Worm (Caenorhabditis elegans) whole organism, L3 larva: ENCODE measurements around the gene cki-2.

Experiments used
- R02D3.7 ChIP-seq: fragments of 150-350 bp; optimal IDR thresholded peaks from 2 replicates; lab custom pipeline; 2014; ENCODE audit warnings: missing biosample characterization, missing genetic modification characterization
- ZK546.5 ChIP-seq: sonication (generic microtip); optimal IDR thresholded peaks from 2 replicates; lab custom pipeline; 2017; ENCODE audit warnings: missing biosample characterization, missing genetic modification characterization
- aly-2 ChIP-seq: fragments of 150-350 bp; optimal IDR thresholded peaks from 2 replicates; lab custom pipeline; 2014; ENCODE audit warnings: missing biosample characterization, missing genetic modification characterization
- ama-1 ChIP-seq: fragments of 150-350 bp; optimal IDR thresholded peaks from 2 replicates; lab custom pipeline; 2018
- ceh-16 ChIP-seq: sonication (generic microtip); optimal IDR thresholded peaks from 2 replicates; lab custom pipeline; 2017; ENCODE audit warnings: missing biosample characterization, missing genetic modification characterization
- ceh-28 ChIP-seq: fragments of 150-350 bp; optimal IDR thresholded peaks from 2 replicates; lab custom pipeline; 2014; ENCODE audit warnings: missing biosample characterization, missing genetic modification reagents, missing genetic modification characterization
- ceh-82 ChIP-seq: fragments of 150-350 bp; optimal IDR thresholded peaks from 2 replicates; lab custom pipeline; 2014; ENCODE audit warnings: missing biosample characterization, missing genetic modification characterization
- daf-12 ChIP-seq: fragments of 150-350 bp; optimal IDR thresholded peaks from 2 replicates; lab custom pipeline; 2014; ENCODE audit warnings: missing biosample characterization, missing genetic modification reagents, missing genetic modification characterization
- egl-5 ChIP-seq: fragments of 150-350 bp; optimal IDR thresholded peaks from 2 replicates; lab custom pipeline; 2017; ENCODE audit warnings: missing biosample characterization, missing genetic modification reagents, missing genetic modification characterization, inconsistent platforms
- elt-1 ChIP-seq: fragments of 150-350 bp; optimal IDR thresholded peaks from 2 replicates; lab custom pipeline; 2014; ENCODE audit warnings: missing biosample characterization, missing genetic modification characterization
- elt-3 ChIP-seq, 3 experiments: fragments of 150-350 bp in 1 of 3; sonication (generic microtip) in 2 of 3; optimal IDR thresholded peaks; 2 replicates in 2 of 3; 4 replicates in 1 of 3; lab custom pipeline; 2014 to 2017; ENCODE audit warnings: missing biosample characterization in 3 of 3, missing genetic modification characterization in 3 of 3
- eor-1 ChIP-seq, 2 experiments: fragments of 150-350 bp; optimal IDR thresholded peaks; 2 replicates each; lab custom pipeline; 2014 to 2018; ENCODE audit warnings: missing biosample characterization in 2 of 2, missing genetic modification characterization in 2 of 2
- fkh-2 ChIP-seq: fragments of 150-350 bp; optimal IDR thresholded peaks from 2 replicates; lab custom pipeline; 2014; ENCODE audit warnings: missing biosample characterization, missing genetic modification reagents, missing genetic modification characterization
- fos-1 ChIP-seq: fragments of 150-350 bp; optimal IDR thresholded peaks from 2 replicates; lab custom pipeline; 2014; ENCODE audit warnings: missing biosample characterization, missing genetic modification characterization
- jun-1 ChIP-seq: fragments of 150-350 bp; optimal IDR thresholded peaks from 2 replicates; lab custom pipeline; 2014; ENCODE audit warnings: missing biosample characterization, missing genetic modification reagents, missing genetic modification characterization
- lin-39 ChIP-seq: fragments of 150-350 bp; optimal IDR thresholded peaks from 2 replicates; lab custom pipeline; 2018; ENCODE audit warnings: missing biosample characterization, missing genetic modification reagents, missing genetic modification characterization
- lsy-12 ChIP-seq: sonication (generic microtip); optimal IDR thresholded peaks from 2 replicates; lab custom pipeline; 2016; ENCODE audit warnings: mild to moderate bottlenecking, missing genetic modification characterization, missing compliant biosample characterization
- mdl-1 ChIP-seq: fragments of 150-350 bp; optimal IDR thresholded peaks from 2 replicates; lab custom pipeline; 2014; ENCODE audit warnings: missing biosample characterization, missing genetic modification characterization
- mml-1 ChIP-seq: fragments of 150-350 bp; sonication (generic microtip); optimal IDR thresholded peaks from 3 replicates; lab custom pipeline; 2014; ENCODE audit warnings: missing biosample characterization, missing genetic modification characterization
- nfya-1 ChIP-seq: sonication (generic microtip); optimal IDR thresholded peaks from 2 replicates; lab custom pipeline; 2017; ENCODE audit warnings: missing genetic modification characterization, mild to moderate bottlenecking, missing compliant biosample characterization, antibody characterized with exemption, moderate library complexity; ENCODE audit not compliant: insufficient read depth
- nhr-12 ChIP-seq: fragments of 150-350 bp; optimal IDR thresholded peaks from 2 replicates; lab custom pipeline; 2014; ENCODE audit warnings: missing biosample characterization, missing genetic modification characterization
- nhr-23 ChIP-seq: fragments of 150-350 bp; optimal IDR thresholded peaks from 2 replicates; lab custom pipeline; 2014; ENCODE audit warnings: missing biosample characterization, missing genetic modification reagents, missing genetic modification characterization
- nhr-237 ChIP-seq: fragments of 150-350 bp; optimal IDR thresholded peaks from 2 replicates; lab custom pipeline; 2014; ENCODE audit warnings: missing biosample characterization, missing genetic modification characterization
- nhr-25 ChIP-seq: sonication (generic microtip); optimal IDR thresholded peaks from 2 replicates; lab custom pipeline; 2017; ENCODE audit warnings: missing biosample characterization, missing genetic modification characterization
- nhr-28 ChIP-seq: fragments of 150-350 bp; optimal IDR thresholded peaks from 2 replicates; lab custom pipeline; 2014; ENCODE audit warnings: missing biosample characterization, missing genetic modification characterization
- nhr-43 ChIP-seq: sonication (generic microtip); optimal IDR thresholded peaks from 2 replicates; lab custom pipeline; 2016; ENCODE audit warnings: mild to moderate bottlenecking, missing genetic modification characterization, missing compliant biosample characterization; ENCODE audit not compliant: poor library complexity, severe bottlenecking
- nhr-67 ChIP-seq: fragments of 150-350 bp; optimal IDR thresholded peaks from 2 replicates; lab custom pipeline; 2014; ENCODE audit warnings: missing biosample characterization, missing genetic modification characterization
- pha-4 ChIP-seq: fragments of 150-350 bp; optimal IDR thresholded peaks from 2 replicates; lab custom pipeline; 2014; ENCODE audit warnings: missing biosample characterization, missing genetic modification reagents, missing genetic modification characterization
- pqm-1 ChIP-seq: fragments of 150-350 bp; optimal IDR thresholded peaks from 2 replicates; lab custom pipeline; 2017; ENCODE audit warnings: missing biosample characterization, missing genetic modification characterization, inconsistent platforms
- sea-2 ChIP-seq: fragments of 150-350 bp; sonication (generic microtip); optimal IDR thresholded peaks from 4 replicates; lab custom pipeline; 2014; ENCODE audit warnings: missing biosample characterization, missing genetic modification reagents, missing genetic modification characterization
- skn-1 ChIP-seq: fragments of 150-350 bp; optimal IDR thresholded peaks from 2 replicates; lab custom pipeline; 2014; ENCODE audit warnings: missing biosample characterization, missing genetic modification characterization
- snpc-4 ChIP-seq: fragments of 150-350 bp; optimal IDR thresholded peaks from 2 replicates; lab custom pipeline; 2014; ENCODE audit warnings: missing biosample characterization, missing genetic modification characterization
- tbx-2 ChIP-seq: sonication (generic microtip); optimal IDR thresholded peaks from 2 replicates; lab custom pipeline; 2016; ENCODE audit warnings: mild to moderate bottlenecking, missing genetic modification characterization, missing compliant biosample characterization
- unc-62 ChIP-seq: fragments of 150-350 bp; sonication (generic microtip); optimal IDR thresholded peaks from 4 replicates; lab custom pipeline; 2014; ENCODE audit warnings: missing biosample characterization, missing genetic modification reagents, missing genetic modification characterization
- zag-1 ChIP-seq: fragments of 150-350 bp; optimal IDR thresholded peaks from 2 replicates; lab custom pipeline; 2014; ENCODE audit warnings: missing biosample characterization, missing genetic modification characterization
- ztf-11 ChIP-seq: fragments of 150-350 bp; optimal IDR thresholded peaks from 2 replicates; lab custom pipeline; 2014; ENCODE audit warnings: missing biosample characterization, missing genetic modification characterization

The cki-2 gene

ce11 chrII:7838661-7839060 lies 22.4 kb downstream of the cki-2 start (continued):
- TF ChIP-seq tbx-2 (tag; lab: Kevin White, UChicago) (no peak), jun-1 (tag; lab: Kevin White, UChicago) (no peak), R02D3.7 (tag; lab: Kevin White, UChicago) (no peak)
- TF ChIP-seq, all 47 proteins: peak for 5

ce11 chrII:7839703-7840102 lies 23.4 kb downstream of the cki-2 start:
- TF ChIP-seq nfya-1 (peak; percentile 1), unc-62 (no peak), nhr-23 (tag; lab: Kevin White, UChicago) (peak; percentile 25)

- TF ChIP-seq nhr-28 (tag; lab: Kevin White, UChicago) (no peak), nhr-12 (tag; lab: Kevin White, UChicago) (no peak), snpc-4 (tag; lab: Kevin White, UChicago) (no peak), ceh-82 (tag; lab: Kevin White, UChicago) (no peak), nhr-43 (tag; lab: Kevin White, UChicago) (no peak), pqm-1 (tag; lab: Kevin White, UChicago) (no peak), zag-1 (tag; lab: Kevin White, UChicago) (no peak), egl-5 (tag; lab: Kevin White, UChicago) (no peak), mdl-1 (tag; lab: Kevin White, UChicago) (no peak), lsy-12 (no peak), mml-1 (tag; lab: Kevin White, UChicago) (no peak), fos-1 (tag; lab: Kevin White, UChicago) (no peak), elt-3 (tag; optimal IDR thresholded peaks at IDR 0.05; lab: Kevin White, UChicago) (no peak), ztf-11 (no peak), elt-1 (tag; lab: Kevin White, UChicago) (no peak), nfya-1 (no peak), nhr-67 (tag; lab: Kevin White, UChicago) (no peak)
These were observed 25.8 kb downstream of the cki-2 start, which contains the start of gene klp-3 for ce11 chrII:7842053-7842452. Gene klp-3 (plus strand): TSS chrII:7842353.

- TF ChIP-seq daf-12 (tag; lab: Kevin White, UChicago) (no peak), ceh-82 (tag; lab: Kevin White, UChicago) (no peak), ceh-16 (tag; lab: Kevin White, UChicago) (no peak), nhr-67 (tag; lab: Kevin White, UChicago) (no peak), nhr-12 (tag; lab: Kevin White, UChicago) (no peak), nfya-1 (peak; percentile 30), ceh-28 (tag; lab: Kevin White, UChicago) (no peak), unc-62 (no peak), egl-5 (tag; lab: Kevin White, UChicago) (no peak), elt-3 (tag; optimal IDR thresholded peaks at IDR 0.05; lab: Kevin White, UChicago) (no peak), ZK546.5 (no peak), aly-2 (tag; lab: Kevin White, UChicago) (no peak), nhr-237 (tag; lab: Kevin White, UChicago) (no peak), snpc-4 (tag; lab: Kevin White, UChicago) (no peak), zag-1 (tag; lab: Kevin White, UChicago) (no peak), mdl-1 (tag; lab: Kevin White, UChicago) (no peak), pha-4 (tag; lab: Kevin White, UChicago) (peak; percentile 35)
These were observed 29.4 kb downstream of the cki-2 start, which contains the start of gene T09A5.4 for ce11 chrII:7845571-7846236. Gene T09A5.4 (plus strand): TSS chrII:7846186.

ce11 chrII:7849697-7850096 lies 33.4 kb downstream of the cki-2 start, which contains the start of gene acr-7:
Gene acr-7 (minus strand): TSS chrII:7849797.
- TF ChIP-seq pqm-1 (tag; lab: Kevin White, UChicago) (no peak), pha-4 (tag; lab: Kevin White, UChicago) (no peak), ztf-11 (no peak), R02D3.7 (tag; lab: Kevin White, UChicago) (no peak), egl-5 (tag; lab: Kevin White, UChicago) (no peak), ceh-82 (tag; lab: Kevin White, UChicago) (no peak), sea-2 (GFP tag; lab: Kevin White, UChicago) (no peak), ceh-16 (tag; lab: Kevin White, UChicago) (no peak), nhr-25 (tag; lab: Kevin White, UChicago) (no peak), ceh-28 (tag; lab: Kevin White, UChicago) (no peak), fkh-2 (no peak), unc-62 (no peak), nhr-23 (tag; lab: Kevin White, UChicago) (no peak), lin-39 (no peak), ama-1 (lab: Kevin White, UChicago) (no peak), eor-1 (tag; optimal IDR thresholded peaks at IDR 0.05; lab: Kevin White, UChicago) (no peak), skn-1 (tag; lab: Kevin White, UChicago) (no peak), daf-12 (tag; lab: Kevin White, UChicago) (no peak), nhr-43 (tag; lab: Kevin White, UChicago) (no peak), nhr-67 (tag; lab: Kevin White, UChicago) (no peak)
